Fruit fly (Drosophila melanogaster) whole organism, embryonic: ENCODE results near the gene CG7342.

ENCODE experiments used
- Atf6 ChIP-seq: fragments of 200-800 bp; sonication (Bioruptor generic); IDR thresholded peaks from 2 replicates; pipeline ENCODE4 v1.3.6; 2022; ENCODE audit warnings: missing biosample characterization, missing genetic modification characterization
- Bteb2 ChIP-seq: fragments of 200-800 bp; sonication (Bioruptor generic); optimal IDR thresholded peaks from 2 replicates; lab custom pipeline; 2016; ENCODE audit warnings: missing biosample characterization, missing genetic modification characterization
- CG10209 ChIP-seq: fragments of 200-800 bp; sonication (Bioruptor generic); optimal IDR thresholded peaks from 3 replicates; lab custom pipeline; 2017; ENCODE audit warnings: missing biosample characterization, mild to moderate bottlenecking, missing genetic modification characterization, missing genetic modification reagents
- CG10267 ChIP-seq: fragments of 200-800 bp; sonication (Bioruptor generic); optimal IDR thresholded peaks from 2 replicates; lab custom pipeline; 2018; ENCODE audit warnings: missing biosample characterization, mild to moderate bottlenecking, missing genetic modification characterization, moderate library complexity
- CG10654 ChIP-seq: fragments of 200-800 bp; sonication (Bioruptor generic); optimal IDR thresholded peaks from 2 replicates; lab custom pipeline; 2016; ENCODE audit warnings: missing biosample characterization, missing genetic modification characterization
- CG14014 ChIP-seq: fragments of 200-800 bp; sonication (Bioruptor generic); IDR thresholded peaks from 2 replicates; pipeline ENCODE4 v1.3.6; 2022; ENCODE audit warnings: missing biosample characterization, missing genetic modification characterization
- CG1647 ChIP-seq: fragments of 200-800 bp; sonication (Bioruptor generic); optimal IDR thresholded peaks from 3 replicates; lab custom pipeline; 2016; ENCODE audit warnings: missing biosample characterization, missing genetic modification characterization
- CG17186 ChIP-seq: fragments of 200-800 bp; sonication (Bioruptor generic); optimal IDR thresholded peaks from 3 replicates; lab custom pipeline; 2017; ENCODE audit warnings: missing biosample characterization, missing genetic modification reagents, missing genetic modification characterization
- CG17328 ChIP-seq: fragments of 200-800 bp; sonication (Bioruptor generic); IDR thresholded peaks from 2 replicates; pipeline ENCODE4 v1.3.6; 2022; ENCODE audit warnings: missing biosample characterization, missing genetic modification characterization
- CG17361 ChIP-seq: fragments of 200-800 bp; sonication (Bioruptor generic); IDR thresholded peaks from 3 replicates; pipeline ENCODE4 v1.3.6; 2022; ENCODE audit warnings: missing biosample characterization, missing genetic modification characterization
- CG1792 ChIP-seq: fragments of 200-800 bp; sonication (Bioruptor generic); optimal IDR thresholded peaks from 2 replicates; lab custom pipeline; 2016; ENCODE audit warnings: missing biosample characterization, missing genetic modification characterization
- CG18619 ChIP-seq: fragments of 200-800 bp; sonication (Bioruptor generic); optimal IDR thresholded peaks from 3 replicates; lab custom pipeline; 2017; ENCODE audit warnings: missing biosample characterization, mild to moderate bottlenecking, missing genetic modification characterization
- CG2120 ChIP-seq: fragments of 200-800 bp; sonication (Bioruptor generic); optimal IDR thresholded peaks from 3 replicates; lab custom pipeline; 2016; ENCODE audit warnings: missing biosample characterization, missing genetic modification characterization
- CG2199 ChIP-seq: fragments of 200-800 bp; sonication (Bioruptor generic); IDR thresholded peaks from 3 replicates; pipeline ENCODE4 v1.3.6; 2022; ENCODE audit warnings: missing biosample characterization, missing genetic modification characterization
- CG3281 ChIP-seq: fragments of 200-800 bp; sonication (Bioruptor generic); optimal IDR thresholded peaks from 3 replicates; lab custom pipeline; 2017; ENCODE audit warnings: missing biosample characterization, mild to moderate bottlenecking, missing genetic modification characterization
- CG33213 ChIP-seq: fragments of 200-800 bp; sonication (Bioruptor generic); optimal IDR thresholded peaks from 3 replicates; lab custom pipeline; 2016; ENCODE audit warnings: missing biosample characterization, missing genetic modification characterization
- CG4404 ChIP-seq: fragments of 200-800 bp; sonication (Bioruptor generic); IDR thresholded peaks from 2 replicates; pipeline ENCODE4 v1.3.6; 2022; ENCODE audit warnings: missing biosample characterization, missing genetic modification characterization
- CG6254 ChIP-seq: fragments of 200-800 bp; sonication (Bioruptor generic); optimal IDR thresholded peaks from 3 replicates; lab custom pipeline; 2017; ENCODE audit warnings: mild to moderate bottlenecking, missing biosample characterization, missing genetic modification reagents, missing genetic modification characterization
- CG8388 ChIP-seq: fragments of 200-800 bp; sonication (Bioruptor generic); optimal IDR thresholded peaks from 2 replicates; lab custom pipeline; 2019; ENCODE audit warnings: missing biosample characterization, mild to moderate bottlenecking, missing genetic modification characterization, moderate library complexity
- CG8765 ChIP-seq: fragments of 200-800 bp; sonication (Bioruptor generic); IDR thresholded peaks from 2 replicates; pipeline ENCODE4 v1.3.6; 2022; ENCODE audit warnings: missing biosample characterization, missing genetic modification characterization
- Chrac-16 ChIP-seq: fragments of 200-800 bp; sonication (Bioruptor generic); optimal IDR thresholded peaks from 3 replicates; lab custom pipeline; 2016; ENCODE audit warnings: missing biosample characterization, missing genetic modification characterization
- CoRest ChIP-seq: fragments of 200-800 bp; sonication (Bioruptor generic); optimal IDR thresholded peaks from 3 replicates; lab custom pipeline; 2018; ENCODE audit warnings: missing biosample characterization, mild to moderate bottlenecking, missing genetic modification characterization, moderate library complexity
- CrebB ChIP-seq: fragments of 200-800 bp; sonication (Bioruptor generic); optimal IDR thresholded peaks from 3 replicates; lab custom pipeline; 2018; ENCODE audit warnings: missing biosample characterization, mild to moderate bottlenecking, missing genetic modification characterization
- D ChIP-seq, 2 experiments: fragments of 200-800 bp in 1 of 2; fragments of >200 bp in 1 of 2; sonication (Bioruptor generic) in 1 of 2; optimal IDR thresholded peaks; 2 replicates in 1 of 2; 3 replicates in 1 of 2; lab custom pipeline; 2017; ENCODE audit warnings: mild to moderate bottlenecking in 1 of 2, missing biosample characterization in 1 of 2, missing genetic modification characterization in 1 of 2, missing genetic modification reagents in 1 of 2
- D19B ChIP-seq: fragments of 200-800 bp; sonication (Bioruptor generic); optimal IDR thresholded peaks from 2 replicates; lab custom pipeline; 2017; ENCODE audit warnings: missing biosample characterization, mild to moderate bottlenecking, missing genetic modification characterization
- Doc3 ChIP-seq: fragments of 200-800 bp; sonication (Bioruptor generic); IDR thresholded peaks from 3 replicates; pipeline ENCODE4 v1.3.6; 2022; ENCODE audit warnings: missing biosample characterization, missing genetic modification characterization; ENCODE audit not compliant: partially characterized antibody
- Eip74EF ChIP-seq, 2 experiments: fragments of 200-800 bp in 1 of 2; fragments of >200 bp in 1 of 2; sonication (Bioruptor generic) in 1 of 2; optimal IDR thresholded peaks; 2 replicates each; lab custom pipeline; 2017 to 2019; ENCODE audit warnings: missing biosample characterization in 2 of 2, missing genetic modification characterization in 2 of 2, mild to moderate bottlenecking in 1 of 2, moderate library complexity in 1 of 2
- Fer3 ChIP-seq: fragments of 200-800 bp; sonication (Bioruptor generic); optimal IDR thresholded peaks from 2 replicates; lab custom pipeline; 2018; ENCODE audit warnings: missing biosample characterization, mild to moderate bottlenecking, missing genetic modification characterization, moderate library complexity
- Hr51 ChIP-seq, 2 experiments: fragments of 200-800 bp; sonication (Bioruptor generic); optimal IDR thresholded peaks; 2 replicates in 1 of 2; 3 replicates in 1 of 2; lab custom pipeline; 2016 to 2018; ENCODE audit warnings: missing biosample characterization in 2 of 2, missing genetic modification characterization in 2 of 2, mild to moderate bottlenecking in 1 of 2, moderate library complexity in 1 of 2
- Hsf ChIP-seq: fragments of 200-800 bp; sonication (Bioruptor generic); optimal IDR thresholded peaks from 3 replicates; lab custom pipeline; 2016; ENCODE audit warnings: missing biosample characterization, missing genetic modification characterization
- Kr ChIP-seq: fragments of 200-800 bp; sonication (Bioruptor generic); optimal IDR thresholded peaks from 2 replicates; lab custom pipeline; 2017; ENCODE audit warnings: missing biosample characterization, mild to moderate bottlenecking, missing genetic modification characterization
- NC2β ChIP-seq: fragments of 200-800 bp; sonication (Bioruptor generic); optimal IDR thresholded peaks from 2 replicates; lab custom pipeline; 2016; ENCODE audit warnings: missing biosample characterization, missing genetic modification characterization
- Poxn ChIP-seq: fragments of 200-800 bp; sonication (Bioruptor generic); IDR thresholded peaks from 2 replicates; pipeline ENCODE4 v1.3.6; 2022; ENCODE audit warnings: missing biosample characterization, missing genetic modification characterization
- Sin3A ChIP-seq: fragments of >200 bp; optimal IDR thresholded peaks from 2 replicates; lab custom pipeline; 2018
- Tbp ChIP-seq: fragments of >200 bp; optimal IDR thresholded peaks from 2 replicates; lab custom pipeline; 2018; ENCODE audit warnings: missing biosample characterization, missing genetic modification characterization
- Usf ChIP-seq: fragments of 200-800 bp; sonication (Bioruptor generic); optimal IDR thresholded peaks from 2 replicates; lab custom pipeline; 2017; ENCODE audit warnings: missing genotype, missing biosample characterization, missing genetic modification characterization
- bab2 ChIP-seq: fragments of 200-800 bp; sonication (Bioruptor generic); optimal IDR thresholded peaks from 2 replicates; lab custom pipeline; 2016; ENCODE audit warnings: missing biosample characterization, missing genetic modification characterization
- cas ChIP-seq: fragments of 200-800 bp; sonication (Bioruptor generic); IDR thresholded peaks from 2 replicates; pipeline ENCODE4 v1.3.6; 2022; ENCODE audit warnings: missing biosample characterization, missing genetic modification characterization
- chinmo ChIP-seq: fragments of 200-800 bp; sonication (Bioruptor generic); IDR thresholded peaks from 4 replicates; pipeline ENCODE4 v1.3.6; 2022; ENCODE audit warnings: missing biosample characterization, missing genetic modification characterization; ENCODE audit not compliant: partially characterized antibody
- eve ChIP-seq, 2 experiments: fragments of >200 bp; optimal IDR thresholded peaks; 2 replicates each; lab custom pipeline; 2017; ENCODE audit warnings: missing biosample characterization in 2 of 2, missing genetic modification characterization in 2 of 2
- ewg ChIP-seq: fragments of 200-800 bp; sonication (Bioruptor generic); optimal IDR thresholded peaks from 3 replicates; lab custom pipeline; 2017; ENCODE audit warnings: mild to moderate bottlenecking, missing biosample characterization, missing genetic modification reagents, missing genetic modification characterization
- gcm ChIP-seq: fragments of 200-800 bp; sonication (Bioruptor generic); optimal IDR thresholded peaks from 2 replicates; lab custom pipeline; 2019; ENCODE audit warnings: missing biosample characterization, mild to moderate bottlenecking, missing genetic modification characterization, moderate library complexity
- gem ChIP-seq: fragments of 200-800 bp; sonication (Bioruptor generic); optimal IDR thresholded peaks from 2 replicates; lab custom pipeline; 2019; ENCODE audit warnings: missing biosample characterization, mild to moderate bottlenecking, missing genetic modification characterization, moderate library complexity
- lmd ChIP-seq: fragments of 200-800 bp; sonication (Bioruptor generic); IDR thresholded peaks from 2 replicates; pipeline ENCODE4 v1.3.6; 2022; ENCODE audit warnings: missing biosample characterization, missing genetic modification characterization
- maf-S ChIP-seq: fragments of 200-800 bp; sonication (Bioruptor generic); optimal IDR thresholded peaks from 2 replicates; lab custom pipeline; 2016; ENCODE audit warnings: missing biosample characterization, missing genetic modification characterization
- sisA ChIP-seq: fragments of 200-800 bp; sonication (Bioruptor generic); IDR thresholded peaks from 2 replicates; pipeline ENCODE4 v1.3.6; 2022; ENCODE audit warnings: missing biosample characterization, missing genetic modification characterization
- slbo ChIP-seq: fragments of 200-800 bp; sonication (Bioruptor generic); IDR thresholded peaks from 2 replicates; pipeline ENCODE4 v1.3.6; 2022; ENCODE audit warnings: missing biosample characterization, missing genetic modification characterization
- ssp ChIP-seq: fragments of 200-800 bp; sonication (Bioruptor generic); IDR thresholded peaks from 2 replicates; pipeline ENCODE4 v1.3.6; 2022; ENCODE audit warnings: missing biosample characterization, missing genetic modification characterization
- tin ChIP-seq: fragments of 200-800 bp; sonication (Bioruptor generic); optimal IDR thresholded peaks from 3 replicates; lab custom pipeline; 2016; ENCODE audit warnings: missing biosample characterization, missing genetic modification characterization
- zen ChIP-seq: fragments of 200-800 bp; sonication (Bioruptor generic); optimal IDR thresholded peaks from 3 replicates; lab custom pipeline; 2018; ENCODE audit warnings: missing biosample characterization, mild to moderate bottlenecking, missing genetic modification characterization, moderate library complexity

The CG7342 gene

dm6 chr3R:19627792-19628522, 24.8 kb downstream of the CG7342 start (continued):
- TF ChIP-seq gem (peak; percentile 50), Kr (GFP tag; lab: Kevin White, UChicago) (no peak), CG18619 (GFP tag; lab: Kevin White, UChicago) (no peak), NC2β (GFP tag; lab: Kevin White, UChicago) (no peak), eve (GFP tag; optimal IDR thresholded peaks at IDR 0.05; lab: Kevin White, UChicago) (no peak), Fer3 (peak; percentile 2), Atf6 (no peak), CG17328 (GFP tag; lab: Robert Waterston, UW) (no peak), Hr51 (GFP tag; optimal IDR thresholded peaks at IDR 0.05; lab: Kevin White, UChicago) (peak in 1 of 2 experiments; percentile 5), CG10267 (tag; lab: Kevin White, UChicago) (peak; percentile 56), Poxn (GFP tag; lab: Robert Waterston, UW) (no peak), zen (no peak), CG1792 (no peak), cas (no peak), CrebB (tag; lab: Kevin White, UChicago) (no peak), CG17361 (peak; percentile 87), ewg (GFP tag; lab: Kevin White, UChicago) (no peak), CG4404 (GFP tag; lab: Robert Waterston, UW) (no peak), Usf (GFP tag; lab: Kevin White, UChicago) (no peak), D19B (GFP tag; lab: Kevin White, UChicago) (peak; percentile 92), CG8765 (GFP tag; lab: Robert Waterston, UW) (no peak), CG10209 (GFP tag; lab: Kevin White, UChicago) (peak; percentile 6), CG14014 (no peak), CG33213 (GFP tag; lab: Kevin White, UChicago) (no peak), Eip74EF (GFP tag; optimal IDR thresholded peaks at IDR 0.05; lab: Kevin White, UChicago) (peak in 1 of 2 experiments; percentile 53), CG1647 (no peak), CG3281 (GFP tag; lab: Kevin White, UChicago) (peak; percentile 65), gcm (GFP tag; lab: Kevin White, UChicago) (no peak), CG10654 (GFP tag; lab: Kevin White, UChicago) (peak; percentile 52), CG2199 (GFP tag; lab: Robert Waterston, UW) (peak; percentile 75; the same call in 1 of the 3 replicates), chinmo (GFP tag; lab: Robert Waterston, UW) (no peak), slbo (GFP tag; lab: Robert Waterston, UW) (no peak), CG2120 (GFP tag; lab: Kevin White, UChicago) (no peak), CG8388 (GFP tag; lab: Kevin White, UChicago) (no peak), tin (GFP tag; lab: Kevin White, UChicago) (peak; percentile 42), D (optimal IDR thresholded peaks at IDR 0.05; lab: Kevin White, UChicago) (no peak), D (GFP tag; optimal IDR thresholded peaks at IDR 0.05; lab: Kevin White, UChicago) (peak; percentile 45), Chrac-16 (GFP tag; lab: Kevin White, UChicago) (no peak), CG17186 (GFP tag; lab: Kevin White, UChicago) (no peak), Sin3A (lab: Kevin White, UChicago) (no peak), Bteb2 (GFP tag; lab: Kevin White, UChicago) (no peak), Doc3 (GFP tag; lab: Robert Waterston, UW) (no peak), sisA (no peak), maf-S (no peak), Hsf (GFP tag; lab: Kevin White, UChicago) (no peak), Tbp (no peak), CoRest (peak; percentile 43), bab2 (no peak), CG6254 (peak; percentile 64), lmd (GFP tag; lab: Robert Waterston, UW) (peak; percentile 35; the same call in 1 of the 2 replicates), ssp (GFP tag; lab: Robert Waterston, UW) (no peak)
